Worm (Caenorhabditis elegans) whole organism, midembryonic: Measurements from ENCODE around the gene set-1.

Source experiments
- T22C8.4 ChIP-seq: fragments of 200-800 bp; sonication (Bioruptor generic); IDR thresholded peaks from 2 replicates; pipeline ENCODE4 v1.3.6; 2022; ENCODE audit warnings: missing genetic modification characterization, missing compliant biosample characterization
- cog-1 ChIP-seq: sonication (generic microtip); optimal IDR thresholded peaks from 2 replicates; lab custom pipeline; 2016; ENCODE audit warnings: missing genetic modification characterization, missing compliant biosample characterization
- flt-1 ChIP-seq: fragments of 200-800 bp; sonication (Bioruptor generic); IDR thresholded peaks from 2 replicates; pipeline ENCODE4 v1.3.6; 2022; ENCODE audit warnings: missing genetic modification characterization, missing compliant biosample characterization
- klf-2 ChIP-seq: fragments of 200-800 bp; sonication (Bioruptor generic); conservative IDR thresholded peaks from 2 replicates; pipeline ENCODE4 v1.3.6; 2022; ENCODE audit warnings: missing genetic modification reagents, missing genetic modification characterization, missing compliant biosample characterization
- med-1 ChIP-seq: sonication (generic microtip); optimal IDR thresholded peaks from 2 replicates; lab custom pipeline; 2017; ENCODE audit warnings: missing genetic modification characterization, mild to moderate bottlenecking, missing compliant biosample characterization, antibody characterized with exemption, missing genetic modification reagents; ENCODE audit not compliant: insufficient read depth
- ref-1 ChIP-seq: fragments of 200-800 bp; sonication (Bioruptor generic); conservative IDR thresholded peaks from 2 replicates; pipeline ENCODE4 v1.3.6; 2022; ENCODE audit warnings: missing genetic modification reagents, missing genetic modification characterization, missing compliant biosample characterization
- tab-1 ChIP-seq: fragments of 200-800 bp; sonication (Bioruptor generic); IDR thresholded peaks from 2 replicates; pipeline ENCODE4 v1.3.6; 2022; ENCODE audit warnings: missing genetic modification characterization, missing compliant biosample characterization
- ztf-23 ChIP-seq: fragments of 200-800 bp; sonication (Bioruptor generic); IDR thresholded peaks from 2 replicates; pipeline ENCODE4 v1.3.6; 2022; ENCODE audit warnings: missing genetic modification reagents, missing genetic modification characterization, missing compliant biosample characterization
- ztf-29 ChIP-seq: fragments of 200-800 bp; sonication (Bioruptor generic); IDR thresholded peaks from 2 replicates; pipeline ENCODE4 v1.3.6; 2022; ENCODE audit warnings: missing genetic modification reagents, missing genetic modification characterization, missing compliant biosample characterization

The set-1 gene

DNA sequence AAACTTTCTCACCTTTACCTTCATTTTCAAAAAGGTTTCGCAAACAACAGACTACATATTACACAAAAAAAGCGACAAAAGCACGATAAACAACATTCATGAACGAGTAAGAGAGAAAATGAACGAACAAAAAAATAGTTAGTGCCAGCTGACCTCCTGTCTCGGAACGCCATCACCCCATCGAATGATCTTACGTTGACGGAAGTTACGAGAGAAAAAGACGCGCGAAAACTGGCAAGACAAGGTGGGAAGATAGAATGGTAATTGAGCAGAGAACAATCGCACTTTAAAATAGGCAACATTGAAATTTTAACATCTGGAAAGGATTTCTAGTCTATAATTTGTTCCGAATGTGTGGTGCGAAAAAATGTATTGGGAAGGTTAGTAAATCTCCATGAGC, 32.0 kb downstream of the set-1 start:
- TF ChIP-seq tab-1 (no peak), T22C8.4 (no peak), klf-2 (GFP tag; lab: Robert Waterston, UW) (no peak), ztf-23 (GFP tag; lab: Robert Waterston, UW) (no peak), ref-1 (GFP tag; lab: Robert Waterston, UW) (no peak), med-1 (GFP tag; lab: Kevin White, UChicago) (no peak)

DNA sequence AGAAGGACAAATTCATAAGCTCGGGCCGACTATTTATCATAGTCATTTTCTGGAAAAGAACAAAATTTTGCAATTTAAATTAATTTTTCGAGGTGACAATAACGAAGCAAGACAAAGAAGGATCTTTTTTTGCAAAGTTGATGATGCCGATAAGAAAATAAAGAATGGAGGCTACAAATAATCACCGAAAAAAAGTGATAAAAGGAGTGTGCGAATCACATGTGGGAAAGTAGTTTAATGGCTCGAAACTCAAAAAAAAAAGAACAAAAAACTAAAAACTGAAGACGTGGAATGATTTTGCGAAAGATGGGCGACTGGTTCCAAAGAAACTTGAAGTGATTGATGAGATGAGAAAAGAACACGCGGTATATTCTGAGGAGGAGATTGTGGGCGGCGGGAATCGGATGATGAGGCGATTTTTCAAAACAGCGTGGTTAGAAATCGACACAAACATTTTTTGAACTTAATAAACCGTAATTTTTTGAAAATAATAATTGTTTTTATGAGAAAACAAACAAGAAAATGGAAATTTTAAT, 32.7 kb downstream of the set-1 start, which contains the start of gene atgl-1:
atgl-1 (minus strand) TSS at position 51 of the 536 bp plus-strand sequence.
- no peak for TF ChIP-seq flt-1
- no peak for TF ChIP-seq klf-2 (GFP tag; lab: Robert Waterston, UW)
- TF ChIP-seq ztf-23 (GFP tag; lab: Robert Waterston, UW): no peak
- no peak for TF ChIP-seq ref-1 (GFP tag; lab: Robert Waterston, UW)
- TF ChIP-seq cog-1 (tag; lab: Kevin White, UChicago): no peak
- no peak for TF ChIP-seq T22C8.4
- TF ChIP-seq med-1 (GFP tag; lab: Kevin White, UChicago): no peak
- no peak for TF ChIP-seq tab-1
- TF ChIP-seq ztf-29 (GFP tag; lab: Robert Waterston, UW): no peak

DNA sequence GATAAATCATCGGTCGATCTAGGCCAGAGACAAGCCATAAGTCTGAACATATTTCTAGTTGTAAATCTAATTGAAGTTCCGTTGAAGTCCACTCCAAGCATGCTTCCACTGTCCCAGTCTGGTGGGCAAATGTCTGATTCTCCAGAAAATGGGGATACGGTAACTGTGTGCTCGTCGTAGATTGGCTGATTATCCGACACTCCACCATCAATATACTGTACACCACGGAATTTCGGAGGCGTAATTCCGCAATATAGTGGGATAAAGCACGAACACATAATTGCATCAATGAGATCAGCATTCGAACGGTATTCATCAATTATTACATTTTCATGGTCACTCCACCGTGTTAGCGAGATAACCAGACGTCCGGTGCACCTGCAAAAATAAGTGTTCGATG, 33.9 kb downstream of the set-1 start:
- TF ChIP-seq ztf-23 (GFP tag; lab: Robert Waterston, UW) (no peak), T22C8.4 (no peak), med-1 (GFP tag; lab: Kevin White, UChicago) (no peak), tab-1 (no peak), ref-1 (GFP tag; lab: Robert Waterston, UW) (no peak), ztf-29 (GFP tag; lab: Robert Waterston, UW) (no peak), cog-1 (tag; lab: Kevin White, UChicago) (no peak)

DNA sequence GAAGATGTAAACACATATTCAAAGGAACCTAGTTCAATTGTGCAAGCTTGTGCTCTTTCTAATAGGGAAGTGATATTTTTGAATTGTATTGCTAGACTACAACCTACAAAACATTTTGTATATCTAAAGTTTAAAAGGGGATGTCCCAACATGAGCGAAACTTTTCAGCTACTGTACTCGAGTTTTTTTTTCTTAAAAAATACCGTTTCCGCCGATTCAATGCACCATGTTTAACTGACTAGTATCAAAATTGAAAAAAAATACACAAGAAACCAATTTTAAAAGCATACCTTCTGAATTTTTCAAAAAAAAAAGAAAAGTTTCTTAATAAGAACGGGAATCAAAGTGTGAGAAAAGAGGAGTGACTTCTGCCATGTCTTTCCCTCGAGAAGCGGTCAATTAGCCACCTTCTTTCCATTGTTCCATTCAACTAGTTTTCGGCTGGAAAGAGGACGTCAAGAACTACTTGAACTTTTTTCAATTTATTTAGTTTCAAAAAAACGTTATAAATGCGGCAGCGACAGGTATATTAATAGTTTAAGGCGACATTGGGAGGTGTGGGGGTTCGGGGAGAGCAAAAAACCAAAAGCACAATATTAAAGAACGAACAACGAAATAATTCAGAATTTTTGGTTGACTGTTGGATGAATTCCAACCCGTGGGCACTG, 36.7 kb downstream of the set-1 start, which contains the start of gene nas-4:
nas-4 (minus strand) TSS at position 351 of the 668 bp plus-strand sequence.
- TF ChIP-seq klf-2 (GFP tag; lab: Robert Waterston, UW): no peak
- no peak for TF ChIP-seq med-1 (GFP tag; lab: Kevin White, UChicago)
- TF ChIP-seq T22C8.4: no peak
- no peak for TF ChIP-seq cog-1 (tag; lab: Kevin White, UChicago)
- TF ChIP-seq ztf-23 (GFP tag; lab: Robert Waterston, UW): no peak
- no peak for TF ChIP-seq flt-1
- no peak for TF ChIP-seq ztf-29 (GFP tag; lab: Robert Waterston, UW)

DNA sequence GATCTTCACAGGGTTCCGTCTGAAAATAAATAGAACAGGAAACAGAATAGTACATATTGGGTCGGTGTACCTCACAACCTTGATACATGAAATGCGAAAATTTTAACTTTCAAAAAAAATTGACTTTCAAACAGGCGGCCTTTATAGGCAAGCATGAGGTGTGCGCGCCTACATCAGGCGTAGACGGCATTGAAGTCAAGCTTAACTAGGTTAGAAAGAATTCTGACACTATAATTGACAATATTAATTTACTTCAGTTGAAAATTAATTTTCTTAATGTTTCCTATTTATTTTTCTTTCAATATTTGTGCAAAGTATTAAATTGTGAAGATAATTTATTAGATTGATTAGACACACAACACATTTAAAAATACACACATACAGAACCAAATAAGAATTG, 40.3 kb downstream of the set-1 start, which contains the start of gene C05D11.5:
C05D11.5 (minus strand) TSS at position 101 of the 400 bp plus-strand sequence.
- no peak for TF ChIP-seq cog-1 (tag; lab: Kevin White, UChicago)
- no peak for TF ChIP-seq ztf-23 (GFP tag; lab: Robert Waterston, UW)
- TF ChIP-seq ref-1 (GFP tag; lab: Robert Waterston, UW): no peak

DNA sequence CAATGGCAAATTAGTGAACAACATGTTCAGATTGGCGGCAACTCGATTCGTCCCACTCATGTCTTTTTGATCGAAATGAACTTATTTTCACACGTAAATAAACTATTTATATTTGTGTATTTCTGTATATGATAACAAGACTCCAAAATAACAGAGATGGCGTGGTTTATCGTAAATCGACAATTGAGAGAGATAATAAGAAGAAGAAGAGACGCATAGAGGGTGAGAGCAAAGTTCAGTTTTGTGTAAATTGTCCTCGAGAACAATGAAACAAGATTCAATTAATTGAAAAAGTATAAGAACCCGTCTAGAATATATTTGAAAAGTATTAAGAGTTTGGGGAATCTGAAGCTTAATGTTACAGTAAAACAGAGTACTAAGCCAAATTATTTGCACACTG, 40.7 kb downstream of the set-1 start:
- TF ChIP-seq tab-1 (no peak), T22C8.4 (no peak), cog-1 (tag; lab: Kevin White, UChicago) (no peak), med-1 (GFP tag; lab: Kevin White, UChicago) (no peak), ztf-23 (GFP tag; lab: Robert Waterston, UW) (no peak), ref-1 (GFP tag; lab: Robert Waterston, UW) (no peak), ztf-29 (GFP tag; lab: Robert Waterston, UW) (no peak), flt-1 (no peak), klf-2 (GFP tag; lab: Robert Waterston, UW) (no peak)

DNA sequence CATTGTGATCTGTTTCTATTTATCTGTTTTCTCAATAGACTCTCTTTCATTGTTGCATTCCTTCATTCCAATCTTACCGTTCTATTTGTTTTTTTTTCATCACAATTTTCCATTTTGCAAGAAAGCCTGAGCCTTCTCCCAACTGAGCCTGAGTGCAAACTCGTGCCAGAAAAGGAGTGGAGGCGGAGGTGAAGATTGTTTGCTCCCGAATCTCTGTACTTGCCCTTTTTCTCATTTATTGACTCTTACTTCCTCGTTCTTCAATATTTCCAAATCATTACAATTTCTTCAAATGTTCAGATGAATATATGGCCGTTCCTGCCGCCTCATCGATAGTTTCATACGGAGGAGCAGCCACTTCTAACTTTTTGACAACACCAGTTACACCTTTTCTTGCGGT, 45.3 kb downstream of the set-1 start, which contains the start of gene let-756:
let-756 (plus strand) TSS at position 301 of the 400 bp plus-strand sequence.
- TF ChIP-seq T22C8.4: no peak
- no peak for TF ChIP-seq med-1 (GFP tag; lab: Kevin White, UChicago)
- TF ChIP-seq flt-1: no peak
- no peak for TF ChIP-seq ref-1 (GFP tag; lab: Robert Waterston, UW)
- TF ChIP-seq cog-1 (tag; lab: Kevin White, UChicago): no peak
- TF ChIP-seq klf-2 (GFP tag; lab: Robert Waterston, UW): no peak
- no peak for TF ChIP-seq ztf-29 (GFP tag; lab: Robert Waterston, UW)
- no peak for TF ChIP-seq tab-1

DNA sequence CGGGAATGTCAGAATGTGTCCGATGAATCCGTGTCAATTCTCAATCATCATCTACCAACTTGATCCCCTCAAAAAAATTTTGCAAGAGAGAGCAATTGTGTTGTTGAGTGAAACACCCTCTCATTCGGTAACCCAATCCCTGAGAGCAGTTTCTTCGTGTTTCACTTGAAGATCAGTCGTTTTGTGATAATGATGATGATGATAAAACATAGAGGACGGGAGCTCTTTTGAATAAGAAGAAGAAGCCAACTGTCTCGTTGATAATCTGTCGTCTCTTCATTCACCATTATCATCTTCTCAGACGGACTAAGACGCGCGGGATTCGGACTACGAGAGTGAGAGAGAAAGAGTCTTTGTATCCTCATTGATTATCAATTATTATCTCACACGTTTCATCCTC, 47.1 kb downstream of the set-1 start:
- TF ChIP-seq ztf-29 (GFP tag; lab: Robert Waterston, UW) (no peak), klf-2 (GFP tag; lab: Robert Waterston, UW) (no peak), flt-1 (no peak), cog-1 (tag; lab: Kevin White, UChicago) (no peak), ztf-23 (GFP tag; lab: Robert Waterston, UW) (no peak), T22C8.4 (no peak), tab-1 (no peak), med-1 (GFP tag; lab: Kevin White, UChicago) (no peak), ref-1 (GFP tag; lab: Robert Waterston, UW) (no peak)

DNA sequence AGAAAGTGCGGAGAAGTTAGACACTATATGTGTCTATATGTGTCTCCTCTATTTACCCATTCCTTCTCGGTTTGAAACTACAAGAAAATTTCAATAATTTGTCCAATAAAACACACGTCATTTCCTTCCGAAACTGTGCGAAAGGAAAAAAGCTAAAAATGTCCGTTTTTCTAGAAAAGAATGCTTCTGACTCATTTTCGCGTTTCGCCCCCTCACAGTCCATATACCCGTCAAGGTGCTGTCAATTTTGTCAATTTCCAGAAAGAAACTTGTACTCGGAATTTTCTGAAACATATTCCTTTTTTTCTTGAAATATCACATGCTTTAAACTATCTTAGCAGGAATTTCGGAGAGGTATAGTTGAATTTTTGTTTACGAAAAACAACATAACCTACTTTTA, 49.4 kb downstream of the set-1 start:
- no peak for TF ChIP-seq tab-1
- TF ChIP-seq med-1 (GFP tag; lab: Kevin White, UChicago): no peak
- TF ChIP-seq flt-1: no peak
- TF ChIP-seq ref-1 (GFP tag; lab: Robert Waterston, UW): no peak
- TF ChIP-seq klf-2 (GFP tag; lab: Robert Waterston, UW): no peak
- no peak for TF ChIP-seq T22C8.4
- TF ChIP-seq ztf-23 (GFP tag; lab: Robert Waterston, UW): no peak
- no peak for TF ChIP-seq ztf-29 (GFP tag; lab: Robert Waterston, UW)
- TF ChIP-seq cog-1 (tag; lab: Kevin White, UChicago): no peak
